Fruit fly (Drosophila melanogaster) whole organism, embryonic: ENCODE results near the gene Doa.

Experiments used
- Atf-2 ChIP-seq: fragments of 200-800 bp; sonication (Bioruptor generic); optimal IDR thresholded peaks from 2 replicates; lab custom pipeline; 2016; ENCODE audit warnings: missing biosample characterization, missing genetic modification characterization
- B-H2 ChIP-seq: fragments of 200-800 bp; sonication (Bioruptor generic); optimal IDR thresholded peaks from 2 replicates; lab custom pipeline; 2018; ENCODE audit warnings: missing biosample characterization, mild to moderate bottlenecking, missing genetic modification characterization
- Bdp1 ChIP-seq: fragments of 200-800 bp; sonication (Bioruptor generic); optimal IDR thresholded peaks from 3 replicates; lab custom pipeline; 2016; ENCODE audit warnings: missing biosample characterization, missing genetic modification characterization
- Bgb ChIP-seq: fragments of 200-800 bp; sonication (Bioruptor generic); IDR thresholded peaks from 2 replicates; pipeline ENCODE4 v1.3.6; 2022; ENCODE audit warnings: missing biosample characterization, missing genetic modification characterization; ENCODE audit not compliant: partially characterized antibody
- Blimp-1 ChIP-seq: fragments of 200-800 bp; sonication (Bioruptor generic); optimal IDR thresholded peaks from 3 replicates; lab custom pipeline; 2018; ENCODE audit warnings: missing biosample characterization, missing genetic modification characterization, mild to moderate bottlenecking, moderate library complexity, missing genetic modification reagents
- CG11093 ChIP-seq: fragments of 200-800 bp; sonication (Bioruptor generic); IDR thresholded peaks from 3 replicates; pipeline ENCODE4 v1.3.6; 2022; ENCODE audit warnings: missing biosample characterization, missing genetic modification characterization
- CG12155 ChIP-seq: fragments of 200-800 bp; sonication (Bioruptor generic); optimal IDR thresholded peaks from 3 replicates; lab custom pipeline; 2016; ENCODE audit warnings: missing biosample characterization, missing genetic modification characterization
- CG14050 ChIP-seq: fragments of 200-800 bp; sonication (Bioruptor generic); IDR thresholded peaks from 3 replicates; pipeline ENCODE4 v1.3.6; 2022; ENCODE audit warnings: missing biosample characterization, missing genetic modification characterization
- CG14441 ChIP-seq: fragments of 200-800 bp; sonication (Bioruptor generic); IDR thresholded peaks from 2 replicates; pipeline ENCODE4 v1.3.6; 2022; ENCODE audit warnings: missing biosample characterization, missing genetic modification characterization
- CG15011 ChIP-seq: fragments of 200-800 bp; sonication (Bioruptor generic); optimal IDR thresholded peaks from 3 replicates; lab custom pipeline; 2018; ENCODE audit warnings: missing biosample characterization, mild to moderate bottlenecking, missing genetic modification characterization
- CG17359 ChIP-seq: fragments of 200-800 bp; sonication (Bioruptor generic); optimal IDR thresholded peaks from 3 replicates; lab custom pipeline; 2018; ENCODE audit warnings: missing biosample characterization, mild to moderate bottlenecking, missing genetic modification characterization, moderate library complexity
- CG31224 ChIP-seq: fragments of 200-800 bp; sonication (Bioruptor generic); IDR thresholded peaks from 2 replicates; pipeline ENCODE4 v1.3.6; 2022; ENCODE audit warnings: missing biosample characterization, missing genetic modification characterization
- CG3163 ChIP-seq: fragments of 200-800 bp; sonication (Bioruptor generic); optimal IDR thresholded peaks from 3 replicates; lab custom pipeline; 2016; ENCODE audit warnings: missing biosample characterization, missing genetic modification characterization
- CG34422 ChIP-seq: fragments of 200-800 bp; sonication (Bioruptor generic); IDR thresholded peaks from 3 replicates; pipeline ENCODE4 v1.3.6; 2022; ENCODE audit warnings: missing biosample characterization, missing genetic modification characterization
- CG43689 ChIP-seq: fragments of 200-800 bp; sonication (Bioruptor generic); IDR thresholded peaks from 2 replicates; pipeline ENCODE4 v1.3.6; 2022; ENCODE audit warnings: missing biosample characterization, missing genetic modification characterization
- CG4404 ChIP-seq: fragments of 200-800 bp; sonication (Bioruptor generic); IDR thresholded peaks from 2 replicates; pipeline ENCODE4 v1.3.6; 2022; ENCODE audit warnings: missing biosample characterization, missing genetic modification characterization
- CG5953 ChIP-seq: fragments of 200-800 bp; sonication (Bioruptor generic); IDR thresholded peaks from 2 replicates; pipeline ENCODE4 v1.3.6; 2022; ENCODE audit warnings: missing biosample characterization, missing genetic modification characterization
- CG6683 ChIP-seq: fragments of 200-800 bp; sonication (Bioruptor generic); optimal IDR thresholded peaks from 2 replicates; lab custom pipeline; 2017; ENCODE audit warnings: missing biosample characterization, mild to moderate bottlenecking, missing genetic modification characterization, missing genetic modification reagents
- CG7271 ChIP-seq: fragments of 200-800 bp; sonication (Bioruptor generic); optimal IDR thresholded peaks from 2 replicates; lab custom pipeline; 2018; ENCODE audit warnings: missing biosample characterization, mild to moderate bottlenecking, missing genetic modification characterization, moderate library complexity
- CG7928 ChIP-seq: fragments of 200-800 bp; sonication (Bioruptor generic); optimal IDR thresholded peaks from 2 replicates; lab custom pipeline; 2017; ENCODE audit warnings: missing biosample characterization, mild to moderate bottlenecking, missing genetic modification characterization
- CG9609 ChIP-seq: fragments of 200-800 bp; sonication (Bioruptor generic); optimal IDR thresholded peaks from 3 replicates; lab custom pipeline; 2016; ENCODE audit warnings: missing biosample characterization, missing genetic modification characterization
- CG9817 ChIP-seq: fragments of 200-800 bp; sonication (Bioruptor generic); optimal IDR thresholded peaks from 2 replicates; lab custom pipeline; 2018; ENCODE audit warnings: missing biosample characterization, mild to moderate bottlenecking, missing genetic modification characterization, moderate library complexity
- Dad ChIP-seq: fragments of 200-800 bp; sonication (Bioruptor generic); optimal IDR thresholded peaks from 3 replicates; lab custom pipeline; 2016; ENCODE audit warnings: missing biosample characterization, missing genetic modification characterization
- Dip3 ChIP-seq: fragments of 200-800 bp; sonication (Bioruptor generic); optimal IDR thresholded peaks from 3 replicates; lab custom pipeline; 2016; ENCODE audit warnings: missing biosample characterization, missing genetic modification characterization
- Drgx ChIP-seq: fragments of 200-800 bp; sonication (Bioruptor generic); IDR thresholded peaks from 2 replicates; pipeline ENCODE4 v1.3.6; 2022; ENCODE audit warnings: missing biosample characterization, missing genetic modification characterization
- E2f2 ChIP-seq: fragments of 200-800 bp; sonication (Bioruptor generic); IDR thresholded peaks from 2 replicates; pipeline ENCODE4 v1.3.6; 2022; ENCODE audit warnings: missing biosample characterization, missing genetic modification characterization
- Kr ChIP-seq: fragments of 200-800 bp; sonication (Bioruptor generic); optimal IDR thresholded peaks from 2 replicates; lab custom pipeline; 2017; ENCODE audit warnings: missing biosample characterization, mild to moderate bottlenecking, missing genetic modification characterization
- Myb ChIP-seq: fragments of 200-800 bp; sonication (Bioruptor generic); optimal IDR thresholded peaks from 2 replicates; lab custom pipeline; 2016; ENCODE audit warnings: missing biosample characterization, missing genetic modification characterization
- Nf-YA ChIP-seq: fragments of 200-800 bp; sonication (Bioruptor generic); IDR thresholded peaks from 2 replicates; pipeline ENCODE4 v1.3.6; 2022; ENCODE audit warnings: missing biosample characterization, missing genetic modification characterization
- Oaz ChIP-seq: fragments of 200-800 bp; sonication (Bioruptor generic); IDR thresholded peaks from 2 replicates; pipeline ENCODE4 v1.3.6; 2022; ENCODE audit warnings: missing biosample characterization, missing genetic modification characterization
- Poxn ChIP-seq: fragments of 200-800 bp; sonication (Bioruptor generic); IDR thresholded peaks from 2 replicates; pipeline ENCODE4 v1.3.6; 2022; ENCODE audit warnings: missing biosample characterization, missing genetic modification characterization
- Rfx ChIP-seq: fragments of 200-800 bp; sonication (Bioruptor generic); IDR thresholded peaks from 2 replicates; pipeline ENCODE4 v1.3.6; 2022; ENCODE audit warnings: missing biosample characterization, missing genetic modification characterization
- Sox100B ChIP-seq: fragments of 200-800 bp; sonication (Bioruptor generic); optimal IDR thresholded peaks from 3 replicates; lab custom pipeline; 2018; ENCODE audit warnings: missing biosample characterization, mild to moderate bottlenecking, missing genetic modification characterization
- ac ChIP-seq: fragments of 200-800 bp; sonication (Bioruptor generic); optimal IDR thresholded peaks from 3 replicates; lab custom pipeline; 2017; ENCODE audit warnings: missing biosample characterization, mild to moderate bottlenecking, missing genetic modification characterization
- ash1 ChIP-seq: fragments of 200-800 bp; sonication (Bioruptor generic); optimal IDR thresholded peaks from 2 replicates; lab custom pipeline; 2018; ENCODE audit warnings: missing biosample characterization, mild to moderate bottlenecking, missing genetic modification characterization
- bab2 ChIP-seq: fragments of 200-800 bp; sonication (Bioruptor generic); optimal IDR thresholded peaks from 2 replicates; lab custom pipeline; 2016; ENCODE audit warnings: missing biosample characterization, missing genetic modification characterization
- emc ChIP-seq: fragments of 200-800 bp; sonication (Bioruptor generic); optimal IDR thresholded peaks from 2 replicates; lab custom pipeline; 2016; ENCODE audit warnings: missing biosample characterization, missing genetic modification characterization
- eve ChIP-seq, 2 experiments: fragments of >200 bp; optimal IDR thresholded peaks; 2 replicates each; lab custom pipeline; 2017; ENCODE audit warnings: missing biosample characterization in 2 of 2, missing genetic modification characterization in 2 of 2
- inv ChIP-seq: fragments of 200-800 bp; sonication (Bioruptor generic); IDR thresholded peaks from 2 replicates; pipeline ENCODE4 v1.3.6; 2022; ENCODE audit warnings: missing biosample characterization, missing genetic modification characterization; ENCODE audit not compliant: partially characterized antibody
- kni ChIP-seq: fragments of 200-800 bp; sonication (Bioruptor generic); optimal IDR thresholded peaks from 3 replicates; lab custom pipeline; 2017; ENCODE audit warnings: mild to moderate bottlenecking, missing biosample characterization, missing genetic modification reagents, missing genetic modification characterization
- mam ChIP-seq: fragments of 200-800 bp; sonication (Bioruptor generic); optimal IDR thresholded peaks from 3 replicates; lab custom pipeline; 2016; ENCODE audit warnings: missing biosample characterization, missing genetic modification characterization
- peb ChIP-seq: fragments of 200-800 bp; sonication (Bioruptor generic); IDR thresholded peaks from 2 replicates; pipeline ENCODE4 v1.3.6; 2022; ENCODE audit warnings: missing biosample characterization, missing genetic modification characterization
- pita ChIP-seq: fragments of 200-800 bp; sonication (Bioruptor generic); optimal IDR thresholded peaks from 2 replicates; lab custom pipeline; 2017; ENCODE audit warnings: missing biosample characterization, mild to moderate bottlenecking, missing genetic modification characterization
- pros ChIP-seq: fragments of 200-800 bp; sonication (Bioruptor generic); optimal IDR thresholded peaks from 3 replicates; lab custom pipeline; 2019; ENCODE audit warnings: missing biosample characterization, mild to moderate bottlenecking, missing genetic modification characterization, moderate library complexity
- ranshi ChIP-seq: fragments of 200-800 bp; sonication (Bioruptor generic); IDR thresholded peaks from 2 replicates; pipeline ENCODE4 v1.3.6; 2022; ENCODE audit warnings: missing biosample characterization, missing genetic modification characterization
- run ChIP-seq: fragments of 200-800 bp; sonication (Bioruptor generic); optimal IDR thresholded peaks from 3 replicates; lab custom pipeline; 2018; ENCODE audit warnings: missing biosample characterization, mild to moderate bottlenecking, missing genetic modification characterization
- schlank ChIP-seq: fragments of 200-800 bp; sonication (Bioruptor generic); optimal IDR thresholded peaks from 2 replicates; lab custom pipeline; 2018; ENCODE audit warnings: missing biosample characterization, mild to moderate bottlenecking, missing genetic modification characterization
- stwl ChIP-seq: fragments of 200-800 bp; sonication (Bioruptor generic); optimal IDR thresholded peaks from 3 replicates; lab custom pipeline; 2018; ENCODE audit warnings: missing biosample characterization, mild to moderate bottlenecking, missing genetic modification characterization, moderate library complexity
- tll ChIP-seq, 2 experiments: fragments of 200-800 bp in 1 of 2; fragments of >200 bp in 1 of 2; sonication (Bioruptor generic) in 1 of 2; optimal IDR thresholded peaks; 2 replicates each; lab custom pipeline; 2017 to 2019; ENCODE audit warnings: missing biosample characterization in 2 of 2, missing genetic modification characterization in 2 of 2, mild to moderate bottlenecking in 1 of 2, moderate library complexity in 1 of 2

Doa gene

dm6 chr3R:28880066-28880842 lies 7.6 kb upstream of the Doa start, which contains the start of the genes Nepl19 and Nepl20 (continued):
- TF ChIP-seq mam (GFP tag; lab: Kevin White, UChicago) (peak; percentile 65), Nf-YA (GFP tag; lab: Robert Waterston, UW) (peak; percentile 67), CG15011 (GFP tag; lab: Kevin White, UChicago) (peak; percentile 47), CG14050 (GFP tag; lab: Robert Waterston, UW) (peak; percentile 50; the same call in 2 of the 3 replicates), kni (GFP tag; lab: Kevin White, UChicago) (no peak), Atf-2 (GFP tag; lab: Kevin White, UChicago) (peak; percentile 42), pros (GFP tag; lab: Kevin White, UChicago) (no peak), eve (GFP tag; optimal IDR thresholded peaks at IDR 0.05; lab: Kevin White, UChicago) (no peak), Oaz (peak; percentile 36; the same call in 1 of the 2 replicates), E2f2 (GFP tag; lab: Robert Waterston, UW) (peak; percentile 60), peb (GFP tag; lab: Robert Waterston, UW) (peak; percentile 75), Sox100B (GFP tag; lab: Kevin White, UChicago) (peak; percentile 58), ac (GFP tag; lab: Kevin White, UChicago) (peak; percentile 2), CG3163 (GFP tag; lab: Kevin White, UChicago) (no peak), Rfx (GFP tag; lab: Robert Waterston, UW) (peak; percentile 87), bab2 (peak; percentile 22), pita (GFP tag; lab: Kevin White, UChicago) (no peak), B-H2 (no peak), CG34422 (peak; percentile 84), Kr (GFP tag; lab: Kevin White, UChicago) (no peak), Blimp-1 (GFP tag; lab: Kevin White, UChicago) (peak; percentile 78), CG5953 (GFP tag; lab: Robert Waterston, UW) (peak; percentile 50; the same call in 1 of the 2 replicates), Myb (peak; percentile 29), CG7271 (no peak), emc (no peak), Drgx (GFP tag; lab: Robert Waterston, UW) (peak; percentile 94), schlank (tag; lab: Kevin White, UChicago) (peak; percentile 66), ranshi (GFP tag; lab: Robert Waterston, UW) (peak; percentile 78), ash1 (GFP tag; lab: Kevin White, UChicago) (no peak), CG12155 (GFP tag; lab: Kevin White, UChicago) (peak; percentile 76), CG4404 (GFP tag; lab: Robert Waterston, UW) (peak; percentile 73), stwl (tag; lab: Kevin White, UChicago) (no peak), CG17359 (tag; lab: Kevin White, UChicago) (peak; percentile 86), CG14441 (GFP tag; lab: Robert Waterston, UW) (peak; percentile 79), Bgb (GFP tag; lab: Robert Waterston, UW) (no peak), CG31224 (GFP tag; lab: Robert Waterston, UW) (peak; percentile 60), CG7928 (peak; percentile 30), CG9817 (tag; lab: Kevin White, UChicago) (peak; percentile 66), CG9609 (GFP tag; lab: Kevin White, UChicago) (no peak), Bdp1 (GFP tag; lab: Kevin White, UChicago) (peak; percentile 8), tll (GFP tag; optimal IDR thresholded peaks at IDR 0.05; lab: Kevin White, UChicago) (no peak), CG11093 (GFP tag; lab: Robert Waterston, UW) (peak; percentile 77; the same call in 2 of the 3 replicates), run (peak; percentile 37), CG6683 (GFP tag; lab: Kevin White, UChicago) (peak; percentile 67), Dad (GFP tag; lab: Kevin White, UChicago) (peak; percentile 45), Poxn (no peak), Dip3 (peak; percentile 53), CG43689 (GFP tag; lab: Robert Waterston, UW) (peak; percentile 28; the same call in 1 of the 2 replicates), inv (GFP tag; lab: Robert Waterston, UW) (no peak)
